Worm (Caenorhabditis elegans): Measurements from ENCODE around the gene nlp-47.
"Not testable (repeated sequence)": the region's sequence is repeated elsewhere in the genome, so short reads cannot be mapped to it uniquely, and the experiment has no call there.

The nlp-47 gene

DNA sequence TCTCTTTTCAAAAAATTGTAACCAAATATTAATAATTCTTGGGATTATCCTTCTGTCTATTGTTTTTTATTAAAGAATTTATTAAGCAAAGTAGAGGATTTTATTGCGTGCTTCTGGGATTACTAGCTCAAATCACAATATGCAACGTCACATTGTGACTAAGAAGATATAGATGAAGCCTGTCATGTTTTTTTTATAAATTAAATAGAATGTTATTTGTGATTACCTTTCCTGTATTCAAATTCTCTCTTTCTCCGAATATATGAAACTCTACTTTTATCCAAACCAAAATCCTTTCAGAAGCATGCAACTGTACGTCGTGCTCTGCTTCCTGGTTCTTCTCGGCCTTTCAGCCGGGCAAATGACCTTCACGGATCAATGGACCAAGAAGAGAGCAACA is at the start of gene nlp-47:
nlp-47 (plus strand) TSS at position 301 of the 400 bp plus-strand sequence.
- TF ChIP-seq ceh-30 (tag; optimal IDR thresholded peaks at IDR 0.05) (no peak), unc-86 (tag; optimal IDR thresholded peaks at IDR 0.05) (no peak), hlh-15 (tag; optimal IDR thresholded peaks at IDR 0.05) (no peak), pha-2 (tag; optimal IDR thresholded peaks at IDR 0.05) (no peak)

DNA sequence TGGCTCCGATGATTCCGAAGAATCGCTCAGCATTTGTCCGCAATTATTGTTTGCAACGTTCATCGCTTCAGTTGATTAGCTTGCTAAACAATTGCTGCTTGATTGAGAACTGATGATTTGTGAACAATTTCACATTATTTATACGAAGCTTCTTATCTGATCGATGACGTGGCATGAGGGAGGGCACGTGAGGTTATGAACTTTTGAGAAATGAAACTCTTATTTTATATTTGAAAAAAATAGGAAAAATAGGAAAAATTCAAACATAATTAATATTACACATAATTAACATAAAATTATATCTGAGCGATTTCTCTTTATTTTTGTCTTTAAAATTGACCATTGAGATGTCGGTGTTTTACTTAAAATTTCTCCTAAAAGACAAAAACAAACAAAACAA is 36.0 kb upstream of the nlp-47 start, which contains the start of gene F36H12.10:
F36H12.10 (minus strand) TSS at position 101 of the 400 bp plus-strand sequence.
- not testable (repeated sequence) for TF ChIP-seq elt-4 (tag; optimal IDR thresholded peaks at IDR 0.05); C38D4.7 (GFP tag; optimal IDR thresholded peaks at IDR 0.05); che-1 (tag; optimal IDR thresholded peaks at IDR 0.05)

DNA sequence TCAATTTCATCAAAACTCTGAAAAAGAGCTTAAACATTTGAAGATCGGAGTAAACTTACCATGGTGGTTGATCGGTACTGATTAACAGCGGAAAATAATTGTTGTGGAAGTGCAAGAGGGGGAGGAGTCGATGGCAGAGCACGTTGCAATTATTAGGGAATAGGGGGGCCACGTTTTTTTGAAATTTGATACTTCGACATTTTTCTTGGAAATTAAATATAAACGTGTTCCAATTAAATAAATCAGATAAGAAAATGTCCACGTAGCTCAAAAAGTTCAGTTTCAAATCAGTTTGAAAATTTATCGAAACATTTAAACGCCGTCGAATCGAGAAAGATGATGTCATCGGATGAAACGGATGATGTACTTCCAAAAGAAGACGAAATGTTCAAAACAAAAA is 33.9 kb upstream of the nlp-47 start, which contains the start of gene F36H12.9:
F36H12.9 (plus strand) TSS at position 301 of the 400 bp plus-strand sequence.
- not testable (repeated sequence) for TF ChIP-seq ref-2 (tag; optimal IDR thresholded peaks at IDR 0.05); ceh-6 (GFP tag; optimal IDR thresholded peaks at IDR 0.05); ceh-24 (tag; optimal IDR thresholded peaks at IDR 0.05)

DNA sequence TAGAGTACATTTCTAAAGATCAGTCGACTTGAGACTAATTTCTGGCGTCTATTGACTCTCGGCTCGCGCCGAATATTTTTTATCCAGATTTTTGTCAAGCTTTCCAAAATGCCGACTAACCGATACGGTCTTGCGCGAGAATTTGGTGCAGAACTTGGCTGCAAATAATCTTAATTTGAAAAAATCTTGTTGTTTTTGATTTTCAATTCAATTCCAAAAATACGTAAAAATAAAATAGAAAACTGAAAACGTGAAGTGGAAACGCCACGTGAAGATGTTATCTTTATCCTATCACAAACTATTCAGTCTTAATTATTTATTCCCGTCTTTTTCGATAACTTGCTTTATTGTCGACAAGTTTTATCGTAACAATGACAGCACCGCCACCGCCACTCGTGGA is 32.3 kb upstream of the nlp-47 start, which contains the start of gene ttbk-2.1:
ttbk-2.1 (plus strand) TSS at position 301 of the 400 bp plus-strand sequence.
- not testable (repeated sequence) for TF ChIP-seq ceh-34, elt-4, madf-2 (tag; optimal IDR thresholded peaks at IDR 0.05)

DNA sequence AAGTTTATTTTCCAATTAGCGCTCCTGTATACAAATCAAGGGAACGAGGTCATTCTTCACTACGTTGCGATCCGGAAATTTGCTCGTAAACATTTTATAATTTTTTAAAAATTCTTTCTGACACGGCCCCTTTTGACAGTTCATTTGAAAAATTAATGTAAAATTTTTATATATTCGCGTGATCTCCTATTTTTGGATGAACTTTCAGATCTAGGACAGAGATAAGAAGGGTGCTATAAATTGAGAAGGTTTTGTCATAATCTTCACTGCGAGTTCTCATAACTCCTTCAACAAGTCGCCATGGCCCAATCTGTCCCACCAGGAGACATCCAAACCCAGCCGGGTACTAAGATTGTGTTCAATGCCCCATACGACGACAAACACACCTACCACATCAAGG is 30.4 kb upstream of the nlp-47 start, which contains the start of gene msp-19:
msp-19 (plus strand) TSS at position 301 of the 400 bp plus-strand sequence.
- TF ChIP-seq fkh-10 (GFP tag; optimal IDR thresholded peaks at IDR 0.05); sdc-2 (tag; optimal IDR thresholded peaks at IDR 0.05); fkh-6 (tag; optimal IDR thresholded peaks at IDR 0.05): not testable (repeated sequence)

DNA sequence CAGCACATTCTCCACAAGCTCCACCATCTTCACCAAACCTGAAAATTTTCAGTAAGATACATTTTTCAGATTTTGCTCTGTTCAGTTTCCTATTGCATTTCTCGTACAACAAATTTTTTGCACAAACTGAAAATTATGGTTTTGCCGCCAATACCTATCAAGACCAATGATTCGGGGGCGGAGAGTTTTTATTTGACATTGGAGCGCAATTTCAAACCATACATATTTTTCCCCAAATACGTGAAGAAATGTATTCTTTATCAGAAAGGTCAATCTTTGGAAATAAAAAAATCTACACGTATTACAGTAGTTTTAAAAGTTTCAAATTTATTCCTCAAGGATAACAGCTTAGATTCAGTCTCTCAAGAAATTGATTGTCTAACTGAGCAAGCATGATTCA is 24.2 kb upstream of the nlp-47 start, which contains the start of gene F36H12.5:
F36H12.5 (plus strand) TSS at position 301 of the 400 bp plus-strand sequence.
- no peak for TF ChIP-seq ceh-18 (tag; optimal IDR thresholded peaks at IDR 0.05)

DNA sequence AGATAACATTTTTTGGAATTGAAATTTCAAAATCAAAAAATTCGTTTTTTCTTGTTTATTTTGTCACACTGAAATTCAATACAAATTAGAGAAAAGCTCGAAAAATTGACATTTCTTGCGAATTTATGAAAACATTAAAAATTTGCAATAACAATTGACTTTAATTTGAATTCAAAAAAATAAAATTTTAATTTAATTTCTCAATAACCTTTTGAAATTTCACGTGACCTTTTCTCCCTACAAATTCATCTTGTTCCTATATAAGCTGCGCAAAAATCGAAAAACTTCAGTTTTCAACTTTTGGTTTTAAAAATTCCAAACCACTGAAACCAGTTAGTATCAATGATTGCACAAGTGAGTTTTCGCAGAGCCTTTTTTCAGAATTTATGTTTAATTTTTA is 21.8 kb upstream of the nlp-47 start, which contains the start of gene F36H12.4:
F36H12.4 (plus strand) TSS at position 301 of the 400 bp plus-strand sequence.
- no peak for TF ChIP-seq nhr-11 (tag; optimal IDR thresholded peaks at IDR 0.05)

DNA sequence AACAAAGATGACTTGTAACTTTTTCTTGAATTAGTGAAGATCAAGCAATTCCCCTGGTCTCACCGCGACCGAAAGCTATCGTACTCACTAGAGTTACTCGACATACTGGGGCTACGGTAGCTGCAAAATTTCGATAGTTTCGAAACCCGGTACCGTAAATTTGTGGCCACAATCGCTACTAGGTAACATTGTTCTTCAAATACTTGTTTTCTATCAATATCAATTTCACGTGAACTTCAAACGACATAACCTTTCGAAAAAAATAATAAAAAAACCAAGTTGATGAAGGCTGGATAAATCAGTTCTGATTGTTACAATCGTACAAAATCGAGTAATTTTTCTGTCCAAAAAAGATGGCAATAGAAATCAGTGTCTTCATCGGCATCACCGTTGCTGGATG is 18.1 kb upstream of the nlp-47 start, which contains the start of gene F36H12.3:
F36H12.3 (plus strand) TSS at position 301 of the 400 bp plus-strand sequence.
- TF ChIP-seq syd-9 (tag; optimal IDR thresholded peaks at IDR 0.05) (no peak), ceh-30 (tag; optimal IDR thresholded peaks at IDR 0.05) (no peak), che-1 (tag; optimal IDR thresholded peaks at IDR 0.05) (no peak), dve-1 (tag; optimal IDR thresholded peaks at IDR 0.05) (no peak), elt-4 (tag; optimal IDR thresholded peaks at IDR 0.05) (no peak), sox-2 (GFP tag; IDR thresholded peaks at IDR 0.05) (no peak), unc-42 (tag; optimal IDR thresholded peaks at IDR 0.05) (no peak), eyg-1 (tag; optimal IDR thresholded peaks at IDR 0.05) (no peak), pha-4 (tag; optimal IDR thresholded peaks at IDR 0.05) (no peak), npax-4 (tag; optimal IDR thresholded peaks at IDR 0.05) (no peak), F13H6.1 (tag; optimal IDR thresholded peaks at IDR 0.05) (no peak), ceh-24 (tag; optimal IDR thresholded peaks at IDR 0.05) (no peak), odd-2 (tag; optimal IDR thresholded peaks at IDR 0.05) (no peak), ceh-9 (tag; optimal IDR thresholded peaks at IDR 0.05) (no peak), ceh-34 (tag; optimal IDR thresholded peaks at IDR 0.05) (no peak), pqm-1 (tag; optimal IDR thresholded peaks at IDR 0.05) (no peak), lim-6 (tag; optimal IDR thresholded peaks at IDR 0.05) (no peak), fkh-6 (tag; optimal IDR thresholded peaks at IDR 0.05) (no peak), pag-3 (tag; optimal IDR thresholded peaks at IDR 0.05; ENCODE audit: borderline replicate concordance) (no peak), lin-11 (tag; optimal IDR thresholded peaks at IDR 0.05) (no peak)
